Fruit fly (Drosophila melanogaster): ENCODE data around the gene brk.

brk gene

dm6 chrX:7342998-7343397, 35.3 kb downstream of the brk start:
- TF ChIP-seq usp (GFP tag; optimal IDR thresholded peaks at IDR 0.05) (no peak), h (GFP tag; optimal IDR thresholded peaks at IDR 0.05) (no peak), psq (GFP tag; optimal IDR thresholded peaks at IDR 0.05) (no peak), pan (optimal IDR thresholded peaks at IDR 0.05) (no peak), CG9705 (GFP tag; optimal IDR thresholded peaks at IDR 0.05) (no peak), Mio (GFP tag; optimal IDR thresholded peaks at IDR 0.05) (no peak)

DNA sequence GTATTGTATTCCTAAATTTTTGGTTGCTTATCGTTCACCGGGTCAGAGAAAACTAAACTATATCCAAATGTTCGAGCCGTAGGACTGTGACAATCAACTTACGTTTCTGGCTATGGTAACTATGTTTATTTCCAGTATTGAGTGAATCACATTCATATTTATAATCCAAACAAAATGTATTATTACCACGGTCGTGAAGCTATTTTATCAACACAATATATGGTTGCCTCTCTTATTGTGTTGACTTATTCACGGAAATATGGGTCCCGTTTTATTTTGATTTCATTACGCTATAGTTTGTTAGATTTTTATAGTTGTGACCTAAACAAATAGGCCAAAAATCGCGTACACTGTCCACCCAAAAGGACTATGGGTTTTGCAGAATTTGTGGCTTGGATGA, 39.7 kb downstream of the brk start, which contains the start of gene CG15034:
Gene CG15034, minus strand, starts transcription at position 101 of the 400 bp plus-strand sequence.
- TF ChIP-seq lola (GFP tag; optimal IDR thresholded peaks at IDR 0.05) (no peak), CG32264 (GFP tag; optimal IDR thresholded peaks at IDR 0.05) (no peak), psq (GFP tag; optimal IDR thresholded peaks at IDR 0.05) (no peak), Hnf4 (GFP tag; optimal IDR thresholded peaks at IDR 0.05) (no peak), usp (GFP tag; optimal IDR thresholded peaks at IDR 0.05) (no peak), Myc (optimal IDR thresholded peaks at IDR 0.05) (no peak), Jra (GFP tag; optimal IDR thresholded peaks at IDR 0.05) (no peak), sv (GFP tag; optimal IDR thresholded peaks at IDR 0.05) (no peak), Sp1 (GFP tag; optimal IDR thresholded peaks at IDR 0.05) (no peak), Dfd (GFP tag; optimal IDR thresholded peaks at IDR 0.05) (no peak), h (GFP tag; optimal IDR thresholded peaks at IDR 0.05) (no peak), CG9705 (GFP tag; optimal IDR thresholded peaks at IDR 0.05) (no peak), brk (GFP tag; optimal IDR thresholded peaks at IDR 0.05) (no peak), N (GFP tag; optimal IDR thresholded peaks at IDR 0.05) (no peak), pan (optimal IDR thresholded peaks at IDR 0.05) (no peak), Hr83 (GFP tag; optimal IDR thresholded peaks at IDR 0.05; ENCODE audit: poor library complexity, severe bottlenecking) (no peak), tai (GFP tag; optimal IDR thresholded peaks at IDR 0.05) (no peak), Dif (GFP tag; optimal IDR thresholded peaks at IDR 0.05; ENCODE audit: partially characterized antibody) (no peak), OdsH (GFP tag; optimal IDR thresholded peaks at IDR 0.05) (no peak), foxo (GFP tag; optimal IDR thresholded peaks at IDR 0.05) (no peak)

DNA sequence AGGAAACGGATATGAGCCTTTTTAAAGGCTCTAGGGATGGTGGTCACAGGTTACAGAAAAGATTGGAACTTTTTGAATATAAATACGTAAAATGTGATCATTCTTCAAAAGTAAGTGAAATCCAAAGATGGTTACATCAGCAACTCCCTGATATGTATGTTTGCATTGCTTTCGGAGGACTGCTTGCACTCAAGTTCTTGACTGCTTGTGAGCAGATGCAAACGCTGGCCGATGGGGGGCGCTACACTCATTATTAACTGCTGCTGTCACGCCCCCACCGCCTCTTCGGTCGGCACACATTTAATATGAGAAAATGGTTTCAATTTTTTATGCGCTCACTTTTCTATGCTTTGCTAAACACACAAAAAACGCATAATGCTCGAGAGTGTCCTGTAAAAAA, 42.2 kb downstream of the brk start:
- TF ChIP-seq Hr78 (GFP tag; optimal IDR thresholded peaks at IDR 0.05) (no peak), br (GFP tag; optimal IDR thresholded peaks at IDR 0.05) (no peak), ey (GFP tag; optimal IDR thresholded peaks at IDR 0.05) (no peak), dl (GFP tag; optimal IDR thresholded peaks at IDR 0.05; ENCODE audit: insufficient read depth in 1 of 2, partially characterized antibody in 2 of 2) (no peak), CrebA (GFP tag; optimal IDR thresholded peaks at IDR 0.05; ENCODE audit: borderline replicate concordance) (no peak), CG9705 (GFP tag; optimal IDR thresholded peaks at IDR 0.05) (no peak), Sp1 (GFP tag; optimal IDR thresholded peaks at IDR 0.05) (no peak), Rel (GFP tag; optimal IDR thresholded peaks at IDR 0.05) (no peak), Rel (tag; optimal IDR thresholded peaks at IDR 0.05) (no peak), Myc (optimal IDR thresholded peaks at IDR 0.05) (no peak), Mio (GFP tag; optimal IDR thresholded peaks at IDR 0.05) (no peak), OdsH (GFP tag; optimal IDR thresholded peaks at IDR 0.05) (no peak), sv (GFP tag; optimal IDR thresholded peaks at IDR 0.05) (no peak), Dfd (GFP tag; optimal IDR thresholded peaks at IDR 0.05) (no peak)

- no peak for TF ChIP-seq HLH106 (tag; optimal IDR thresholded peaks at IDR 0.05)
- no peak for TF ChIP-seq lola (GFP tag; optimal IDR thresholded peaks at IDR 0.05)
- TF ChIP-seq Hnf4 (GFP tag; optimal IDR thresholded peaks at IDR 0.05) = no peak
- no peak for TF ChIP-seq CrebA (GFP tag; optimal IDR thresholded peaks at IDR 0.05; ENCODE audit: borderline replicate concordance)
- TF ChIP-seq usp (GFP tag; optimal IDR thresholded peaks at IDR 0.05) = no peak
- TF ChIP-seq sage (GFP tag; optimal IDR thresholded peaks at IDR 0.05) = no peak
- no peak for TF ChIP-seq dmrt93B (GFP tag; optimal IDR thresholded peaks at IDR 0.05)
- TF ChIP-seq pan (optimal IDR thresholded peaks at IDR 0.05) = no peak
- no peak for TF ChIP-seq foxo (GFP tag; optimal IDR thresholded peaks at IDR 0.05)
- no peak for TF ChIP-seq fru (GFP tag; optimal IDR thresholded peaks at IDR 0.05)
- TF ChIP-seq brk (GFP tag; optimal IDR thresholded peaks at IDR 0.05) = no peak
- no peak for TF ChIP-seq tai (GFP tag; optimal IDR thresholded peaks at IDR 0.05)
- TF ChIP-seq Vsx2 (GFP tag; optimal IDR thresholded peaks at IDR 0.05; ENCODE audit: partially characterized antibody) = no peak
- no peak for TF ChIP-seq dsf (GFP tag; optimal IDR thresholded peaks at IDR 0.05; ENCODE audit: borderline replicate concordance)
- TF ChIP-seq Dfd (GFP tag; optimal IDR thresholded peaks at IDR 0.05) = no peak
These were observed 50.8 kb downstream of the brk start, which contains the start of gene CG1999 for dm6 chrX:7358496-7358895. Gene CG1999, plus strand, starts transcription at chrX:7358796.

Data from whole organism, wandering third instar larva.